Fruit fly (Drosophila melanogaster) whole organism, adult: ENCODE data around the gene CG7300.

Experiments used
- CG14711 ChIP-seq: fragments of 200-800 bp; sonication (Bioruptor generic); optimal IDR thresholded peaks from 2 replicates; lab custom pipeline; 2018; ENCODE audit warnings: missing biosample characterization, mild to moderate bottlenecking, missing genetic modification characterization, moderate library complexity
- Hr96 ChIP-seq: fragments of 200-800 bp; sonication (Bioruptor generic); optimal IDR thresholded peaks from 2 replicates; lab custom pipeline; 2016; ENCODE audit warnings: missing biosample characterization, missing genetic modification characterization
- kay ChIP-seq: fragments of 200-800 bp; sonication (Bioruptor generic); peaks from one replicate; lab custom pipeline; 2016; ENCODE audit warnings: missing biosample characterization, missing genetic modification characterization, borderline replicate concordance

DNA sequence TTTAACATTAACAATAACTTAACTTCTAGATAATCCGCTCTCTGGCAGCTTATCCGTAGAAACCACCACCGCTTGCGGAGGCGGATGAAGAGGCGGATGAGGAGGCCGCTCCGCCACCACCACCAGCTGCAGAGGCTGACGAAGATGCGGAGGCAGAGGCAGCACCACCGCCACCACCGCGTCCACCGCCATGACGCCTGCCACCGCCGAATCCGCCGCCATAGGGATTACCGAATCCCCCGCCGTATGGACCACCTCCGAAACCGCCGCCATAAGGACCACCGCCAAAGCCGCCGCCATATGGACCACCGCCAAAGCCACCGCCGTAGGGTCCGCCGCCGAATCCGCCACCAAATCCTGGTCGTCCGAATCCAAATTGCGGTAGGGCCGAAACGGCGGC lies 9.1 kb downstream of the CG7300 start:
- TF ChIP-seq Hr96 (GFP tag; lab: Kevin White, UChicago) (no peak), kay (GFP tag; lab: Kevin White, UChicago) (no peak), CG14711 (no peak)
